Worm (Caenorhabditis elegans): ENCODE results near the gene H35B03.1.

Gene H35B03.1

ce11 chrIV:5690386-5691080 is 34.9 kb upstream of the H35B03.1 start, which contains the start of gene C55C3.8:
C55C3.8 (plus strand) TSS chrIV:5691030.
- no peak for TF ChIP-seq ceh-79 (tag; optimal IDR thresholded peaks at IDR 0.05)
- no peak for TF ChIP-seq Y79H2A.3 (GFP tag; conservative IDR thresholded peaks at IDR 0.05)
- no peak for TF ChIP-seq xnd-1 (tag; optimal IDR thresholded peaks at IDR 0.05)
- no peak for TF ChIP-seq ama-1 (optimal IDR thresholded peaks at IDR 0.05)
- TF ChIP-seq ama-1 (GFP tag; optimal IDR thresholded peaks at IDR 0.05) = no peak
- no peak for TF ChIP-seq egl-18 (GFP tag; IDR thresholded peaks at IDR 0.05)
- no peak for TF ChIP-seq F37B4.10 (GFP tag; IDR thresholded peaks at IDR 0.05)
- no peak for TF ChIP-seq snpc-4 (GFP tag; optimal IDR thresholded peaks at IDR 0.05)
- no peak for TF ChIP-seq snpc-4 (tag; optimal IDR thresholded peaks at IDR 0.05)
- no peak for TF ChIP-seq cebp-1 (GFP tag; IDR thresholded peaks at IDR 0.05)
- TF ChIP-seq cebp-1 (tag; optimal IDR thresholded peaks at IDR 0.05) = no peak
- TF ChIP-seq attf-5 (GFP tag; optimal IDR thresholded peaks at IDR 0.05) = no peak

ce11 chrIV:5691189-5691588 is 34.2 kb upstream of the H35B03.1 start:
- TF ChIP-seq attf-6 (GFP tag; IDR thresholded peaks at IDR 0.05) = 0 out of 2 replicates have a peak, but pooled peaks have one; percentile 14
- peak; percentile 80; the same call in 1 of the 2 replicates for TF ChIP-seq madf-3 (GFP tag; IDR thresholded peaks at IDR 0.05)

ce11 chrIV:5700372-5700771 is 25.0 kb upstream of the H35B03.1 start:
- TF ChIP-seq B0019.2 (GFP tag; conservative IDR thresholded peaks at IDR 0.05) (no peak), rpc-1 (optimal IDR thresholded peaks at IDR 0.05) (no peak), rpc-1 (tag; optimal IDR thresholded peaks at IDR 0.05) (no peak), hlh-12 (tag; optimal IDR thresholded peaks at IDR 0.05) (no peak), ztf-22 (GFP tag; optimal IDR thresholded peaks at IDR 0.05) (no peak), athp-1 (tag; optimal IDR thresholded peaks at IDR 0.05) (no peak), ZK185.1 (tag; optimal IDR thresholded peaks at IDR 0.05; ENCODE audit: poor library complexity, severe bottlenecking) (no peak), lin-54 (GFP tag; optimal IDR thresholded peaks at IDR 0.05) (no peak), lag-1 (GFP tag; IDR thresholded peaks at IDR 0.05) (no peak), lsy-27 (tag; optimal IDR thresholded peaks at IDR 0.05; ENCODE audit: borderline replicate concordance, insufficient read depth) (no peak), hsf-1 (GFP tag; IDR thresholded peaks at IDR 0.05) (no peak), tlf-1 (GFP tag; optimal IDR thresholded peaks at IDR 0.05) (no peak), him-1 (tag; optimal IDR thresholded peaks at IDR 0.05) (no peak), F57A8.1 (GFP tag; optimal IDR thresholded peaks at IDR 0.05) (no peak), F37B4.10 (GFP tag; IDR thresholded peaks at IDR 0.05) (no peak)

- TF ChIP-seq nhr-80 (tag; optimal IDR thresholded peaks at IDR 0.05) (no peak), mcd-1 (GFP tag; IDR thresholded peaks at IDR 0.05) (no peak), atf-7 (tag; optimal IDR thresholded peaks at IDR 0.05) (no peak)
Measured at ce11 chrIV:5701646-5702045, 23.8 kb upstream of the H35B03.1 start.

- TF ChIP-seq ztf-28 (GFP tag; IDR thresholded peaks at IDR 0.05) = no peak
- TF ChIP-seq attf-3 (GFP tag; conservative IDR thresholded peaks at IDR 0.05) = peak; percentile 85
Measured at ce11 chrIV:5703443-5703842, 22.0 kb upstream of the H35B03.1 start, which contains the start of the genes C55C3.73 and perm-5. C55C3.73 (minus strand) TSS chrIV:5703451. perm-5 (minus strand) TSS chrIV:5703468.

Measured in whole organism, young adult.